Fruit fly (Drosophila melanogaster) Kc167 (cell line): ENCODE results near the gene CG9759.

ENCODE experiments used
- h ChIP-seq: fragments of >200 bp; optimal IDR thresholded peaks from 3 replicates; lab custom pipeline; 2018; ENCODE audit warnings: missing external identifiers
- psq ChIP-seq: fragments of >200 bp; optimal IDR thresholded peaks from 2 replicates; lab custom pipeline; 2017; ENCODE audit warnings: missing external identifiers

DNA sequence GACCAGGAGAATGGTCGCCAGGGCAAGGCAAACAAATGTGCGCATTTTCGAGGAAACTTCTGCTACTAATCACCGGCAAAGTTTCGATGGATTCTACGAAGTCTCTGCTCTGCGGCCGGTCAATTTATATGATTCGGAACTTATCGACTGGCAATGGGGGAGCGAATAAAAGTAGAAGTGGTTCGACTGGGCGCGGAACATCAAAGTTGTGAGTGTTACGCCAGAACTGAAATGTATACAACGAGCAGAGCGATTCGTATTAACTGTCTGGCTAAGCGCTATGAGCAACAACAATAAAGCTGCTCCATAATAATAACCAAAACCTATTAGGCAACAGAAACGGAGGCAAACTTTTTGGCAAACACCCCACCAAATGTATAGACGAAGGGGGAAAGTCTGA lies 3.3 kb upstream of the CG9759 start, which contains the start of gene CG9757:
- TF ChIP-seq psq (lab: Kevin White, UChicago) (no peak), h (lab: Kevin White, UChicago) (no peak)
